Worm (Caenorhabditis elegans) whole organism, L4 larva: ENCODE measurements around the gene F59A1.13.
A peak's percentile ranks its signal among the peaks of the same experiment; 100 is the strongest.

Experiments used
- D1046.2 ChIP-seq: fragments of 200-800 bp; sonication (Bioruptor generic); IDR thresholded peaks from 2 replicates; pipeline ENCODE4 v1.3.6; 2022; ENCODE audit warnings: missing genetic modification characterization, missing compliant biosample characterization
- F10B5.3 ChIP-seq: sonication (generic microtip); optimal IDR thresholded peaks from 2 replicates; lab custom pipeline; 2016; ENCODE audit warnings: mild to moderate bottlenecking, missing genetic modification characterization, missing compliant biosample characterization
- F26F4.8 ChIP-seq: fragments of 200-800 bp; sonication (Bioruptor generic); conservative IDR thresholded peaks from 2 replicates; pipeline ENCODE4 v1.3.6; 2022; ENCODE audit warnings: missing genetic modification characterization, missing compliant biosample characterization
- F37D6.2 ChIP-seq: sonication (generic microtip); optimal IDR thresholded peaks from 2 replicates; lab custom pipeline; 2016; ENCODE audit warnings: mild to moderate bottlenecking, missing genetic modification characterization, missing compliant biosample characterization
- T26A8.4 ChIP-seq: fragments of 200-800 bp; sonication (Bioruptor generic); IDR thresholded peaks from 2 replicates; pipeline ENCODE4 v1.3.6; 2022; ENCODE audit warnings: missing genetic modification characterization, missing compliant biosample characterization
- Y105C5A.15 ChIP-seq: fragments of 200-800 bp; sonication (Bioruptor generic); IDR thresholded peaks from 2 replicates; pipeline ENCODE4 v1.3.6; 2022; ENCODE audit warnings: missing genetic modification characterization, missing compliant biosample characterization
- Y5F2A.4 ChIP-seq: fragments of 200-800 bp; sonication (Bioruptor generic); optimal IDR thresholded peaks from 2 replicates; lab custom pipeline; 2018; ENCODE audit warnings: mild to moderate bottlenecking, missing genetic modification characterization, missing compliant biosample characterization
- ZK337.2 ChIP-seq: fragments of 200-800 bp; sonication (Bioruptor generic); IDR thresholded peaks from 2 replicates; pipeline ENCODE4 v1.3.6; 2022; ENCODE audit warnings: missing genetic modification reagents, missing genetic modification characterization, missing compliant biosample characterization
- ama-1 ChIP-seq: fragments of 150-350 bp; optimal IDR thresholded peaks from 2 replicates; lab custom pipeline; 2014; ENCODE audit warnings: inconsistent platforms, mixed read lengths
- attf-4 ChIP-seq: sonication (generic microtip); optimal IDR thresholded peaks from 3 replicates; lab custom pipeline; 2017; ENCODE audit warnings: missing biosample characterization, missing genetic modification characterization
- ceh-28 ChIP-seq: fragments of 150-350 bp; optimal IDR thresholded peaks from 2 replicates; lab custom pipeline; 2014; ENCODE audit warnings: missing biosample characterization, missing genetic modification reagents, missing genetic modification characterization
- ceh-32 ChIP-seq: sonication (generic microtip); optimal IDR thresholded peaks from 2 replicates; lab custom pipeline; 2016; ENCODE audit warnings: mild to moderate bottlenecking, missing genetic modification characterization, missing compliant biosample characterization; ENCODE audit not compliant: poor library complexity
- ceh-44 ChIP-seq: fragments of 200-800 bp; sonication (Bioruptor generic); IDR thresholded peaks from 2 replicates; pipeline ENCODE4 v1.3.6; 2022; ENCODE audit warnings: missing genetic modification reagents, missing genetic modification characterization, missing compliant biosample characterization
- ces-1 ChIP-seq: fragments of 150-350 bp; sonication (generic microtip); optimal IDR thresholded peaks from 4 replicates; lab custom pipeline; 2014; ENCODE audit warnings: missing biosample characterization, missing genetic modification reagents, missing genetic modification characterization
- cey-2 ChIP-seq: sonication (generic microtip); optimal IDR thresholded peaks from 3 replicates; lab custom pipeline; 2017; ENCODE audit warnings: missing genetic modification characterization, mild to moderate bottlenecking, missing compliant biosample characterization, antibody characterized with exemption, borderline replicate concordance; ENCODE audit not compliant: insufficient read depth
- ctbp-1 ChIP-seq: fragments of 200-800 bp; sonication (Bioruptor generic); IDR thresholded peaks from 2 replicates; pipeline ENCODE4 v1.3.6; 2022; ENCODE audit warnings: missing genetic modification reagents, missing genetic modification characterization, missing compliant biosample characterization
- daf-19 ChIP-seq: fragments of 200-800 bp; sonication (Bioruptor generic); conservative IDR thresholded peaks from 2 replicates; pipeline ENCODE4 v1.3.6; 2022; ENCODE audit warnings: missing genetic modification characterization, missing compliant biosample characterization
- dmd-6 ChIP-seq: fragments of 200-800 bp; sonication (Bioruptor generic); IDR thresholded peaks from 2 replicates; pipeline ENCODE4 v1.3.6; 2022; ENCODE audit warnings: missing genetic modification reagents, missing genetic modification characterization, missing compliant biosample characterization
- dmd-8 ChIP-seq: fragments of 200-800 bp; sonication (Bioruptor generic); IDR thresholded peaks from 2 replicates; pipeline ENCODE4 v1.3.6; 2022; ENCODE audit warnings: missing genetic modification characterization, missing compliant biosample characterization
- duxl-1 ChIP-seq: sonication (generic microtip); optimal IDR thresholded peaks from 2 replicates; lab custom pipeline; 2016; ENCODE audit warnings: mild to moderate bottlenecking, missing genetic modification characterization, moderate library complexity, missing compliant biosample characterization; ENCODE audit not compliant: poor library complexity
- hif-1 ChIP-seq, 2 experiments: sonication (generic microtip); optimal IDR thresholded peaks; 2 replicates each; lab custom pipeline; 2016 to 2017; ENCODE audit warnings: missing compliant biosample characterization in 2 of 2, missing genetic modification characterization in 2 of 2, missing genetic modification reagents in 2 of 2, missing genotype in 2 of 2, mild to moderate bottlenecking in 1 of 2
- hlh-11 ChIP-seq: fragments of 200-800 bp; sonication (Bioruptor generic); optimal IDR thresholded peaks from 2 replicates; lab custom pipeline; 2018; ENCODE audit warnings: mild to moderate bottlenecking, missing genetic modification characterization, missing compliant biosample characterization
- hmg-1.1 ChIP-seq: fragments of 200-800 bp; sonication (Bioruptor generic); IDR thresholded peaks from 2 replicates; pipeline ENCODE4 v1.3.6; 2022; ENCODE audit warnings: missing genetic modification reagents, missing genetic modification characterization, missing compliant biosample characterization
- lim-7 ChIP-seq: fragments of 200-800 bp; sonication (Bioruptor generic); IDR thresholded peaks from 2 replicates; pipeline ENCODE4 v1.3.6; 2022; ENCODE audit warnings: missing genetic modification characterization, missing compliant biosample characterization
- lin-1 ChIP-seq: fragments of 200-800 bp; sonication (Bioruptor generic); IDR thresholded peaks from 2 replicates; pipeline ENCODE4 v1.3.6; 2022; ENCODE audit warnings: missing genetic modification reagents, missing genetic modification characterization, missing compliant biosample characterization
- lir-3 ChIP-seq: sonication (generic microtip); optimal IDR thresholded peaks from 2 replicates; lab custom pipeline; 2016; ENCODE audit warnings: mild to moderate bottlenecking, missing genetic modification characterization, missing compliant biosample characterization
- lsy-2 ChIP-seq, 2 experiments: fragments of 150-350 bp in 1 of 2; sonication (generic microtip) in 1 of 2; optimal IDR thresholded peaks; 2 replicates each; lab custom pipeline; 2014 to 2017; ENCODE audit warnings: missing biosample characterization in 2 of 2, missing genetic modification characterization in 2 of 2
- madf-5 ChIP-seq, 2 experiments: fragments of 200-800 bp; sonication (Bioruptor generic); IDR thresholded peaks; 2 replicates each; pipeline ENCODE4 v1.3.6; 2022; ENCODE audit warnings: missing compliant biosample characterization in 2 of 2, missing genetic modification characterization in 2 of 2
- madf-9 ChIP-seq: fragments of 200-800 bp; sonication (Bioruptor generic); conservative IDR thresholded peaks from 2 replicates; pipeline ENCODE4 v1.3.6; 2022; ENCODE audit warnings: missing genetic modification reagents, missing genetic modification characterization, missing compliant biosample characterization
- mdl-1 ChIP-seq, 2 experiments: fragments of 150-350 bp in 1 of 2; sonication (generic microtip) in 1 of 2; optimal IDR thresholded peaks; 2 replicates each; lab custom pipeline; 2014 to 2017; ENCODE audit warnings: missing biosample characterization in 2 of 2, missing genetic modification characterization in 2 of 2
- mep-1 ChIP-seq: fragments of 150-350 bp; sonication (generic microtip); optimal IDR thresholded peaks from 3 replicates; lab custom pipeline; 2014; ENCODE audit warnings: missing biosample characterization, missing genetic modification characterization
- mes-2 ChIP-seq: sonication (generic microtip); optimal IDR thresholded peaks from 2 replicates; lab custom pipeline; 2016; ENCODE audit warnings: missing genotype, mild to moderate bottlenecking, missing genetic modification characterization, missing compliant biosample characterization; ENCODE audit not compliant: poor library complexity, severe bottlenecking
- mxl-2 ChIP-seq: fragments of 200-800 bp; sonication (Bioruptor generic); conservative IDR thresholded peaks from 2 replicates; pipeline ENCODE4 v1.3.6; 2022; ENCODE audit warnings: missing genetic modification reagents, missing genetic modification characterization, missing compliant biosample characterization
- nhr-102 ChIP-seq: sonication (generic microtip); optimal IDR thresholded peaks from 2 replicates; lab custom pipeline; 2016; ENCODE audit warnings: mild to moderate bottlenecking, missing genetic modification characterization, moderate library complexity, missing compliant biosample characterization
- nhr-111 ChIP-seq: fragments of 200-800 bp; sonication (Bioruptor generic); optimal IDR thresholded peaks from 2 replicates; lab custom pipeline; 2018; ENCODE audit warnings: mild to moderate bottlenecking, missing genetic modification characterization, missing compliant biosample characterization
- nhr-41 ChIP-seq: fragments of 200-800 bp; sonication (Bioruptor generic); IDR thresholded peaks from 2 replicates; pipeline ENCODE4 v1.3.6; 2022; ENCODE audit warnings: missing genetic modification reagents, missing genetic modification characterization, missing compliant biosample characterization
- nhr-76 ChIP-seq: fragments of 150-350 bp; optimal IDR thresholded peaks from 2 replicates; lab custom pipeline; 2014; ENCODE audit warnings: missing biosample characterization, missing genetic modification characterization
- spr-3 ChIP-seq: fragments of 200-800 bp; sonication (Bioruptor generic); optimal IDR thresholded peaks from 2 replicates; lab custom pipeline; 2018; ENCODE audit warnings: mild to moderate bottlenecking, missing genetic modification characterization, missing compliant biosample characterization
- tra-1 ChIP-seq: fragments of 200-800 bp; sonication (Bioruptor generic); IDR thresholded peaks from 2 replicates; pipeline ENCODE4 v1.3.6; 2022; ENCODE audit warnings: missing genetic modification reagents, missing genetic modification characterization, missing compliant biosample characterization
- vab-7 ChIP-seq: fragments of 200-800 bp; sonication (Bioruptor generic); IDR thresholded peaks from 2 replicates; pipeline ENCODE4 v1.3.6; 2022; ENCODE audit warnings: missing genetic modification reagents, missing genetic modification characterization, missing compliant biosample characterization
- zfp-2 ChIP-seq: sonication (generic microtip); optimal IDR thresholded peaks from 2 replicates; lab custom pipeline; 2016; ENCODE audit warnings: mild to moderate bottlenecking, missing genetic modification characterization, missing compliant biosample characterization
- zfp-3 ChIP-seq: fragments of 200-800 bp; sonication (Bioruptor generic); conservative IDR thresholded peaks from 2 replicates; pipeline ENCODE4 v1.3.6; 2022; ENCODE audit warnings: missing genetic modification reagents, missing genetic modification characterization, missing compliant biosample characterization
- zip-11 ChIP-seq: fragments of 200-800 bp; sonication (Bioruptor generic); IDR thresholded peaks from 2 replicates; pipeline ENCODE4 v1.3.6; 2022; ENCODE audit warnings: missing genetic modification characterization, missing compliant biosample characterization
- ztf-7 ChIP-seq: fragments of 150-350 bp; optimal IDR thresholded peaks from 2 replicates; lab custom pipeline; 2014; ENCODE audit warnings: missing biosample characterization, missing genetic modification characterization

F59A1.13 gene

ce11 chrV:17659228-17659627 is 31.6 kb downstream of the F59A1.13 start, which contains the start of gene fbxa-108 (continued):
- TF ChIP-seq mxl-2 (GFP tag; lab: Robert Waterston, UW) (peak; percentile 87), mep-1 (peak; percentile 56), zip-11 (GFP tag; lab: Robert Waterston, UW) (no peak), lim-7 (GFP tag; lab: Robert Waterston, UW) (no peak), hmg-1.1 (GFP tag; lab: Robert Waterston, UW) (no peak), madf-9 (GFP tag; lab: Robert Waterston, UW) (no peak), D1046.2 (GFP tag; lab: Robert Waterston, UW) (no peak), ZK337.2 (GFP tag; lab: Robert Waterston, UW) (no peak), F37D6.2 (no peak), cey-2 (tag; lab: Kevin White, UChicago) (peak; percentile 40), zfp-3 (no peak), dmd-6 (GFP tag; lab: Robert Waterston, UW) (peak; percentile 97), ces-1 (GFP tag; lab: Kevin White, UChicago) (no peak), nhr-111 (GFP tag; lab: Kevin White, UChicago) (no peak), ceh-28 (tag; lab: Kevin White, UChicago) (no peak), mes-2 (tag; lab: Kevin White, UChicago) (peak; percentile 43), dmd-8 (GFP tag; lab: Robert Waterston, UW) (no peak), ama-1 (lab: Kevin White, UChicago) (no peak), ceh-32 (tag; lab: Kevin White, UChicago) (no peak), ceh-44 (no peak), vab-7 (GFP tag; lab: Robert Waterston, UW) (no peak), hif-1 (tag; optimal IDR thresholded peaks at IDR 0.05; lab: Kevin White, UChicago) (peak; percentile 7 to 45), Y5F2A.4 (GFP tag; lab: Kevin White, UChicago) (no peak), zfp-2 (no peak), ctbp-1 (GFP tag; lab: Robert Waterston, UW) (no peak), daf-19 (no peak), T26A8.4 (GFP tag; lab: Robert Waterston, UW) (no peak), F10B5.3 (no peak), nhr-41 (GFP tag; lab: Robert Waterston, UW) (no peak)
- TF ChIP-seq, all 104 proteins: peak for 26

DNA sequence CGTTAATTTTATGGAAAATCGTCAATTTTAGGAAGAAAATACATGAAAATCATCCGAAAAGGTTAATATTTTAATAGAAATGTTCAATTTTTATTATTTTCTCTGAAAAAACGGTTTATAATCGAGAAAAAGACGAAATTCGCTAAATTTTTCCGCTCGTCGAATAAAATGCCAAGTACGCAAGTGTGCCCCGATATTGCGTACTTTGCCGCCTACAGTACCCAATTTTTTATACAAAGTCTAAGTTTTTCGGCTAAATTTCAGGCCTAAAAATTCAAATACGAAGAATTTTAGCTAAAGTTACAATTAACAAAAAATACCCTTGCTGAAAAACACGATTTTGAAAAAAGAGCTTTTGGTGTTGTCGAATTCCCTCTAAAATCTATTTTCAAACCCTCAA is 32.0 kb downstream of the F59A1.13 start:
- no peak for TF ChIP-seq mes-2 (tag; lab: Kevin White, UChicago)
- no peak for TF ChIP-seq Y5F2A.4 (GFP tag; lab: Kevin White, UChicago)
- no peak for TF ChIP-seq tra-1 (GFP tag; lab: Robert Waterston, UW)
- TF ChIP-seq Y105C5A.15 (GFP tag; lab: Robert Waterston, UW): no peak
- no peak for TF ChIP-seq mxl-2 (GFP tag; lab: Robert Waterston, UW)
- no peak for TF ChIP-seq hlh-11 (tag; lab: Kevin White, UChicago)
- no peak for TF ChIP-seq attf-4 (tag; lab: Kevin White, UChicago)

ce11 chrV:17655205-17655604 is 35.6 kb downstream of the F59A1.13 start:
- TF ChIP-seq nhr-41 (GFP tag; lab: Robert Waterston, UW) (no peak), cey-2 (tag; lab: Kevin White, UChicago) (no peak), ctbp-1 (GFP tag; lab: Robert Waterston, UW) (no peak), hlh-11 (tag; lab: Kevin White, UChicago) (no peak), duxl-1 (no peak), nhr-102 (tag; lab: Kevin White, UChicago) (no peak), lim-7 (GFP tag; lab: Robert Waterston, UW) (no peak), D1046.2 (GFP tag; lab: Robert Waterston, UW) (no peak), F26F4.8 (no peak), ztf-7 (tag; lab: Kevin White, UChicago) (no peak), lin-1 (GFP tag; lab: Robert Waterston, UW) (no peak), mdl-1 (tag; optimal IDR thresholded peaks at IDR 0.05; lab: Kevin White, UChicago) (no peak), spr-3 (GFP tag; lab: Kevin White, UChicago) (no peak), hif-1 (tag; optimal IDR thresholded peaks at IDR 0.05; lab: Kevin White, UChicago) (no peak), nhr-76 (tag; lab: Kevin White, UChicago) (no peak), madf-5 (GFP tag; IDR thresholded peaks at IDR 0.05; lab: Robert Waterston, UW) (no peak), ZK337.2 (GFP tag; lab: Robert Waterston, UW) (no peak), lir-3 (no peak), Y105C5A.15 (GFP tag; lab: Robert Waterston, UW) (no peak), lsy-2 (tag; optimal IDR thresholded peaks at IDR 0.05; lab: Kevin White, UChicago) (no peak)
